Fruit fly (Drosophila melanogaster) whole organism, embryonic: ENCODE measurements around the gene CG14022.
A peak's percentile ranks its signal among the peaks of the same experiment; 100 is the strongest.

Experiments
- Bgb ChIP-seq: fragments of 200-800 bp; sonication (Bioruptor generic); IDR thresholded peaks from 2 replicates; pipeline ENCODE4 v1.3.6; 2022; ENCODE audit warnings: missing biosample characterization, missing genetic modification characterization; ENCODE audit not compliant: partially characterized antibody
- Blimp-1 ChIP-seq: fragments of 200-800 bp; sonication (Bioruptor generic); optimal IDR thresholded peaks from 3 replicates; lab custom pipeline; 2018; ENCODE audit warnings: missing biosample characterization, missing genetic modification characterization, mild to moderate bottlenecking, moderate library complexity, missing genetic modification reagents
- CG11456 ChIP-seq: fragments of 200-800 bp; sonication (Bioruptor generic); IDR thresholded peaks from 3 replicates; pipeline ENCODE4 v1.3.6; 2022; ENCODE audit warnings: missing biosample characterization, missing genetic modification characterization
- CG11696 ChIP-seq: fragments of 200-800 bp; sonication (Bioruptor generic); IDR thresholded peaks from 2 replicates; pipeline ENCODE4 v1.3.6; 2022; ENCODE audit warnings: missing biosample characterization, missing genetic modification characterization
- CG1233 ChIP-seq: fragments of 200-800 bp; sonication (Bioruptor generic); optimal IDR thresholded peaks from 4 replicates; lab custom pipeline; 2018; ENCODE audit warnings: missing biosample characterization, mild to moderate bottlenecking, missing genetic modification characterization
- CG12769 ChIP-seq: fragments of 200-800 bp; sonication (Bioruptor generic); optimal IDR thresholded peaks from 2 replicates; lab custom pipeline; 2019; ENCODE audit warnings: missing biosample characterization, mild to moderate bottlenecking, missing genetic modification characterization, moderate library complexity
- CG12942 ChIP-seq: fragments of 200-800 bp; sonication (Bioruptor generic); optimal IDR thresholded peaks from 3 replicates; lab custom pipeline; 2016; ENCODE audit warnings: missing biosample characterization, missing genetic modification characterization
- CG13296 ChIP-seq: fragments of 200-800 bp; sonication (Bioruptor generic); optimal IDR thresholded peaks from 3 replicates; lab custom pipeline; 2018; ENCODE audit warnings: missing biosample characterization, mild to moderate bottlenecking, missing genetic modification characterization
- CG1792 ChIP-seq: fragments of 200-800 bp; sonication (Bioruptor generic); optimal IDR thresholded peaks from 2 replicates; lab custom pipeline; 2016; ENCODE audit warnings: missing biosample characterization, missing genetic modification characterization
- CG2712 ChIP-seq: fragments of 200-800 bp; optimal IDR thresholded peaks from 3 replicates; lab custom pipeline; 2019; ENCODE audit warnings: missing biosample characterization, mild to moderate bottlenecking, missing genetic modification characterization, moderate library complexity
- CG32772 ChIP-seq: fragments of 200-800 bp; sonication (Bioruptor generic); IDR thresholded peaks from 2 replicates; pipeline ENCODE4 v1.3.6; 2022; ENCODE audit warnings: missing biosample characterization, missing genetic modification characterization
- CG5180 ChIP-seq: fragments of 200-800 bp; sonication (Bioruptor generic); optimal IDR thresholded peaks from 3 replicates; lab custom pipeline; 2017; ENCODE audit warnings: missing biosample characterization, missing genetic modification characterization, mild to moderate bottlenecking, moderate library complexity, missing genetic modification reagents
- CG6689 ChIP-seq: fragments of 200-800 bp; sonication (Bioruptor generic); IDR thresholded peaks from 2 replicates; pipeline ENCODE4 v1.3.6; 2022; ENCODE audit warnings: missing biosample characterization, missing genetic modification characterization
- CG6791 ChIP-seq: fragments of 200-800 bp; sonication (Bioruptor generic); IDR thresholded peaks from 3 replicates; pipeline ENCODE4 v1.3.6; 2022; ENCODE audit warnings: missing biosample characterization, missing genetic modification characterization; ENCODE audit not compliant: partially characterized antibody
- CG6813 ChIP-seq: fragments of 200-800 bp; sonication (Bioruptor generic); optimal IDR thresholded peaks from 2 replicates; lab custom pipeline; 2017; ENCODE audit warnings: missing biosample characterization, missing genetic modification characterization, mild to moderate bottlenecking, moderate library complexity, missing genetic modification reagents
- CG8281 ChIP-seq: fragments of 200-800 bp; sonication (Bioruptor generic); optimal IDR thresholded peaks from 2 replicates; lab custom pipeline; 2018; ENCODE audit warnings: missing biosample characterization, mild to moderate bottlenecking, missing genetic modification characterization, moderate library complexity
- CG8290 ChIP-seq, 3 experiments: fragments of 200-800 bp; sonication (Bioruptor generic); optimal IDR thresholded peaks; 2 replicates each; lab custom pipeline; 2016 to 2019; ENCODE audit warnings: missing biosample characterization in 3 of 3, missing genetic modification characterization in 3 of 3, mild to moderate bottlenecking in 2 of 3, moderate library complexity in 1 of 3
- CG9727 ChIP-seq: fragments of 200-800 bp; sonication (Bioruptor generic); optimal IDR thresholded peaks from 3 replicates; lab custom pipeline; 2017; ENCODE audit warnings: missing biosample characterization, mild to moderate bottlenecking, missing genetic modification characterization
- CTCF ChIP-seq: fragments of 200-800 bp; sonication (Bioruptor generic); optimal IDR thresholded peaks from 2 replicates; lab custom pipeline; 2017; ENCODE audit warnings: missing biosample characterization, mild to moderate bottlenecking, missing genetic modification characterization, moderate library complexity
- Deaf1 ChIP-seq: fragments of 200-800 bp; optimal IDR thresholded peaks from 3 replicates; lab custom pipeline; 2019; ENCODE audit warnings: missing biosample characterization, mild to moderate bottlenecking, missing genetic modification characterization, moderate library complexity
- HLH54F ChIP-seq: fragments of 200-800 bp; sonication (Bioruptor generic); optimal IDR thresholded peaks from 3 replicates; lab custom pipeline; 2016; ENCODE audit warnings: missing biosample characterization, missing genetic modification characterization
- Hr3 ChIP-seq: fragments of 200-800 bp; sonication (Bioruptor generic); optimal IDR thresholded peaks from 3 replicates; lab custom pipeline; 2016; ENCODE audit warnings: missing biosample characterization, missing genetic modification characterization
- Hr51 ChIP-seq, 2 experiments: fragments of 200-800 bp; sonication (Bioruptor generic); optimal IDR thresholded peaks; 2 replicates in 1 of 2; 3 replicates in 1 of 2; lab custom pipeline; 2016 to 2018; ENCODE audit warnings: missing biosample characterization in 2 of 2, missing genetic modification characterization in 2 of 2, mild to moderate bottlenecking in 1 of 2, moderate library complexity in 1 of 2
- Jarid2 ChIP-seq: fragments of 200-800 bp; sonication (Bioruptor generic); optimal IDR thresholded peaks from 3 replicates; lab custom pipeline; 2017; ENCODE audit warnings: mild to moderate bottlenecking, missing biosample characterization, missing genetic modification reagents, missing genetic modification characterization
- Pdp1 ChIP-seq, 2 experiments: fragments of 200-800 bp; sonication (Bioruptor generic); optimal IDR thresholded peaks; 3 replicates each; lab custom pipeline; 2016; ENCODE audit warnings: missing biosample characterization in 2 of 2, missing genetic modification characterization in 2 of 2, mild to moderate bottlenecking in 1 of 2, moderate library complexity in 1 of 2
- Sry-β ChIP-seq: fragments of 200-800 bp; sonication (Bioruptor generic); optimal IDR thresholded peaks from 2 replicates; lab custom pipeline; 2018; ENCODE audit warnings: missing biosample characterization, mild to moderate bottlenecking, missing genetic modification characterization, moderate library complexity
- Sry-δ ChIP-seq: fragments of 200-800 bp; sonication (Bioruptor generic); optimal IDR thresholded peaks from 2 replicates; lab custom pipeline; 2016; ENCODE audit warnings: missing biosample characterization, missing genetic modification characterization
- abd-A ChIP-seq: fragments of 200-800 bp; sonication (Bioruptor generic); optimal IDR thresholded peaks from 3 replicates; lab custom pipeline; 2019; ENCODE audit warnings: missing biosample characterization, mild to moderate bottlenecking, missing genetic modification characterization, moderate library complexity
- chm ChIP-seq: fragments of 200-800 bp; sonication (Bioruptor generic); IDR thresholded peaks from 2 replicates; pipeline ENCODE4 v1.3.6; 2022; ENCODE audit warnings: missing biosample characterization, missing genetic modification characterization
- chn ChIP-seq: fragments of 200-800 bp; sonication (Bioruptor generic); optimal IDR thresholded peaks from 2 replicates; lab custom pipeline; 2016; ENCODE audit warnings: missing biosample characterization, missing genetic modification characterization
- cwo ChIP-seq: fragments of 200-800 bp; sonication (Bioruptor generic); optimal IDR thresholded peaks from 3 replicates; lab custom pipeline; 2017; ENCODE audit warnings: missing biosample characterization, missing genetic modification characterization, mild to moderate bottlenecking, moderate library complexity, missing genetic modification reagents
- dm ChIP-seq: fragments of 200-800 bp; sonication (Bioruptor generic); optimal IDR thresholded peaks from 3 replicates; lab custom pipeline; 2016; ENCODE audit warnings: missing biosample characterization, missing genetic modification characterization
- ems ChIP-seq: fragments of 200-800 bp; sonication (Bioruptor generic); optimal IDR thresholded peaks from 3 replicates; lab custom pipeline; 2016; ENCODE audit warnings: missing biosample characterization, missing genetic modification characterization
- her ChIP-seq: fragments of 200-800 bp; sonication (Bioruptor generic); optimal IDR thresholded peaks from 2 replicates; lab custom pipeline; 2016; ENCODE audit warnings: missing biosample characterization, missing genetic modification characterization
- kni ChIP-seq: fragments of 200-800 bp; sonication (Bioruptor generic); optimal IDR thresholded peaks from 3 replicates; lab custom pipeline; 2017; ENCODE audit warnings: mild to moderate bottlenecking, missing biosample characterization, missing genetic modification reagents, missing genetic modification characterization
- lab ChIP-seq: fragments of 200-800 bp; sonication (Bioruptor generic); optimal IDR thresholded peaks from 3 replicates; lab custom pipeline; 2017; ENCODE audit warnings: missing biosample characterization, missing genetic modification characterization, mild to moderate bottlenecking, moderate library complexity, missing genetic modification reagents
- nau ChIP-seq: fragments of 200-800 bp; sonication (Bioruptor generic); optimal IDR thresholded peaks from 3 replicates; lab custom pipeline; 2017; ENCODE audit warnings: missing biosample characterization, mild to moderate bottlenecking, missing genetic modification characterization, missing genetic modification reagents
- oc ChIP-seq: fragments of 200-800 bp; sonication (Bioruptor generic); optimal IDR thresholded peaks from 2 replicates; lab custom pipeline; 2018; ENCODE audit warnings: missing biosample characterization, mild to moderate bottlenecking, missing genetic modification characterization, moderate library complexity
- odd ChIP-seq: fragments of 200-800 bp; sonication (Bioruptor generic); optimal IDR thresholded peaks from 2 replicates; lab custom pipeline; 2017; ENCODE audit warnings: missing biosample characterization, mild to moderate bottlenecking, missing genetic modification characterization
- rib ChIP-seq: fragments of 200-800 bp; sonication (Bioruptor generic); IDR thresholded peaks from 2 replicates; pipeline ENCODE4 v1.3.6; 2022; ENCODE audit warnings: missing biosample characterization, missing genetic modification characterization
- sens ChIP-seq: fragments of 200-800 bp; sonication (Bioruptor generic); peaks from one replicate; lab custom pipeline; 2016; ENCODE audit warnings: missing biosample characterization, missing genetic modification characterization
- sens-2 ChIP-seq: fragments of 200-800 bp; sonication (Bioruptor generic); IDR thresholded peaks from 2 replicates; pipeline ENCODE4 v1.3.6; 2022; ENCODE audit warnings: missing biosample characterization, missing genetic modification characterization
- slbo ChIP-seq: fragments of 200-800 bp; sonication (Bioruptor generic); IDR thresholded peaks from 2 replicates; pipeline ENCODE4 v1.3.6; 2022; ENCODE audit warnings: missing biosample characterization, missing genetic modification characterization
- sna ChIP-seq: fragments of 200-800 bp; sonication (Bioruptor generic); IDR thresholded peaks from 2 replicates; pipeline ENCODE4 v1.3.6; 2022; ENCODE audit warnings: missing biosample characterization, missing genetic modification characterization; ENCODE audit not compliant: partially characterized antibody
- sug ChIP-seq: fragments of 200-800 bp; optimal IDR thresholded peaks from 2 replicates; lab custom pipeline; 2019; ENCODE audit warnings: missing biosample characterization, mild to moderate bottlenecking, missing genetic modification characterization, moderate library complexity
- ttk ChIP-seq: fragments of 200-800 bp; sonication (Bioruptor generic); IDR thresholded peaks from 2 replicates; pipeline ENCODE4 v2.1.2; 2022; ENCODE audit warnings: missing biosample characterization, missing genetic modification characterization
- zfh1 ChIP-seq: fragments of 200-800 bp; sonication (Bioruptor generic); IDR thresholded peaks from 3 replicates; pipeline ENCODE4 v1.3.6; 2022; ENCODE audit warnings: missing biosample characterization, missing genetic modification characterization

Gene CG14022

dm6 chr2L:5300785-5301616 is 27.7 kb downstream of the CG14022 start:
- TF ChIP-seq Blimp-1 (GFP tag; lab: Kevin White, UChicago) (peak; percentile 69), chm (GFP tag; lab: Robert Waterston, UW) (0 out of 2 replicates have a peak, but pooled peaks have one; percentile 27), CG1233 (GFP tag; lab: Kevin White, UChicago) (no peak), kni (GFP tag; lab: Kevin White, UChicago) (peak; percentile 95), ems (GFP tag; lab: Kevin White, UChicago) (no peak), oc (tag; lab: Kevin White, UChicago) (no peak), Sry-β (GFP tag; lab: Kevin White, UChicago) (no peak), zfh1 (GFP tag; lab: Robert Waterston, UW) (0 out of 3 replicates have a peak, but pooled peaks have one; percentile 13), odd (GFP tag; lab: Kevin White, UChicago) (no peak), Sry-δ (GFP tag; lab: Kevin White, UChicago) (no peak), Pdp1 (GFP tag; optimal IDR thresholded peaks at IDR 0.05; lab: Kevin White, UChicago) (peak in 1 of 2 experiments; percentile 77), cwo (peak; percentile 92), CG11696 (GFP tag; lab: Robert Waterston, UW) (no peak), CG12769 (tag; lab: Kevin White, UChicago) (peak; percentile 90), Jarid2 (GFP tag; lab: Kevin White, UChicago) (no peak), ttk (GFP tag; lab: Robert Waterston, UW) (peak; percentile 78), sna (GFP tag; lab: Robert Waterston, UW) (peak; percentile 35; the same call in 1 of the 2 replicates), lab (GFP tag; lab: Kevin White, UChicago) (peak; percentile 42), nau (no peak), CG8290 (GFP tag; optimal IDR thresholded peaks at IDR 0.05; lab: Kevin White, UChicago) (peak; percentile 81), CG8290 (tag; optimal IDR thresholded peaks at IDR 0.05; lab: Kevin White, UChicago) (peak in 1 of 2 experiments; percentile 14), CG9727 (no peak), sens-2 (GFP tag; lab: Robert Waterston, UW) (no peak), CG32772 (GFP tag; lab: Robert Waterston, UW) (0 out of 2 replicates have a peak, but pooled peaks have one; percentile 10), CG1792 (GFP tag; lab: Kevin White, UChicago) (no peak), Hr51 (GFP tag; optimal IDR thresholded peaks at IDR 0.05; lab: Kevin White, UChicago) (no peak), rib (GFP tag; lab: Robert Waterston, UW) (peak; percentile 53; the same call in 1 of the 2 replicates), Deaf1 (tag; lab: Kevin White, UChicago) (peak; percentile 30), sug (tag; lab: Kevin White, UChicago) (peak; percentile 17), her (GFP tag; lab: Kevin White, UChicago) (no peak), CG5180 (peak; percentile 99), Hr3 (GFP tag; lab: Kevin White, UChicago) (peak; percentile 10), CG2712 (tag; lab: Kevin White, UChicago) (no peak), HLH54F (GFP tag; lab: Kevin White, UChicago) (no peak), dm (peak; percentile 35), chn (peak; percentile 24), CG6813 (peak; percentile 4), slbo (GFP tag; lab: Robert Waterston, UW) (0 out of 2 replicates have a peak, but pooled peaks have one; percentile 4), CG13296 (GFP tag; lab: Kevin White, UChicago) (no peak), CG11456 (GFP tag; lab: Robert Waterston, UW) (0 out of 3 replicates have a peak, but pooled peaks have one; percentile 20), sens (GFP tag; lab: Kevin White, UChicago) (peak; percentile 41), abd-A (tag; lab: Kevin White, UChicago) (peak; percentile 10), CG12942 (GFP tag; lab: Kevin White, UChicago) (no peak), CTCF (peak; percentile 70), Bgb (0 out of 2 replicates have a peak, but pooled peaks have one; percentile 9), CG8281 (tag; lab: Kevin White, UChicago) (no peak), CG6791 (GFP tag; lab: Robert Waterston, UW) (peak; percentile 82), CG6689 (peak; percentile 56)
